Fruit fly (Drosophila melanogaster): ENCODE measurements around the gene CG42724.
A peak's percentile ranks its signal among the peaks of the same experiment; 100 is the strongest.

Gene CG42724

DNA sequence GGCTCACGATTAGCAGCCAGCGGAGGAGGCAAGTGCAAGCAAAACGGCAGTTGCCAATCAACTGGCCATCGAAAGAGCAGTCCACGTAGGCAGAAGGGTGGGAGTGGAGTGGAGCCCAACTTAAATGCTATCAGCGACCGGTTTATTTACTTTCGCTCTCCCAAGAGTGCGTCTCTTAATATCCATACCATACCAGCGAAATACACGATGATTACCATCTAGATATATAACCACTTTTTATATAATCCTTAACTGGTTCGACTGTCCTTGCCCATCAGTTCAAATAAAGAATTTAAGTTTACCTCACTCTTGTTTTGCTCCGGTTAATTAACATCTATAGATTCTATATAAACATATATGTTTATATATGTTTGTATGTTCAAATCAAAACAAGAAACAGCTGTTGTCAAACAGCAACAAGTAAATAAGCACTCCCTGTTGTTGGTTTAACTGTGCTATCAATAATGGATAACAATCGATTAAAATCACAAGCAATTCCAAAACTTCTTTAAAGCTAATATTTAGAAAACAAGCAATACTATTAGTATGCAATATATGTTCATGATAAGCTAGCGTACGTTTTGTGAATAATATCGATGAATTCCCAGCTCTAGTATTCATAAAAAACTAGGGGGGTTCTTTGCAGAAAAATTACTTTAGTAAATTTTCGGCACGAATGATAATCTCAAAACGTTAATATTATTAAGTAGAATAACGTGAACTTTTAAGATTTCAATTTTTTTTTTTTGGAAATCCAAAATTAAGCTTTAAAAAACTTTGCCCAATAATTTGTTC, 5.6 kb upstream of the CG42724 start:
- TF ChIP-seq CG2202 (tag; optimal IDR thresholded peaks at IDR 0.05) (peak; percentile 22), Bgb (GFP tag; IDR thresholded peaks at IDR 0.05; ENCODE audit: partially characterized antibody) (no peak), corto (GFP tag; optimal IDR thresholded peaks at IDR 0.05) (no peak), Oli (tag; optimal IDR thresholded peaks at IDR 0.05) (peak; percentile 10), p53 (GFP tag; optimal IDR thresholded peaks at IDR 0.05) (no peak), CG2199 (GFP tag; IDR thresholded peaks at IDR 0.05) (no peak), lilli (GFP tag; optimal IDR thresholded peaks at IDR 0.05) (peak; percentile 52), CG12299 (tag; optimal IDR thresholded peaks at IDR 0.05) (peak; percentile 73), oc (tag; optimal IDR thresholded peaks at IDR 0.05) (no peak), Max (GFP tag; optimal IDR thresholded peaks at IDR 0.05) (peak; percentile 71), Dbx (GFP tag; IDR thresholded peaks at IDR 0.05) (peak; percentile 63; the same call in 2 of the 3 replicates), CG10321 (GFP tag; IDR thresholded peaks at IDR 0.05) (no peak; the same call in 1 of the 2 replicates), kah (GFP tag; optimal IDR thresholded peaks at IDR 0.05) (peak; percentile 17), pb (GFP tag; optimal IDR thresholded peaks at IDR 0.05) (no peak), CG7839 (tag; optimal IDR thresholded peaks at IDR 0.05) (peak; percentile 34), toy (GFP tag; IDR thresholded peaks at IDR 0.05) (no peak), Asciz (GFP tag; optimal IDR thresholded peaks at IDR 0.05) (peak; percentile 72), Dip2 (GFP tag; IDR thresholded peaks at IDR 0.05) (no peak), CG17568 (GFP tag; optimal IDR thresholded peaks at IDR 0.05) (no peak), CG2875 (GFP tag; optimal IDR thresholded peaks at IDR 0.05) (peak; percentile 57), CG6254 (GFP tag; optimal IDR thresholded peaks at IDR 0.05) (no peak), fru (optimal IDR thresholded peaks at IDR 0.05) (no peak), cg (GFP tag; optimal IDR thresholded peaks at IDR 0.05) (no peak), Atf6 (GFP tag; IDR thresholded peaks at IDR 0.05) (peak; percentile 76), CG9609 (GFP tag; optimal IDR thresholded peaks at IDR 0.05) (no peak), dati (GFP tag; IDR thresholded peaks at IDR 0.05) (no peak), CG1024 (GFP tag; IDR thresholded peaks at IDR 0.05) (peak; percentile 17; the same call in 1 of the 2 replicates), Deaf1 (tag; optimal IDR thresholded peaks at IDR 0.05) (no peak), CG12104 (GFP tag; optimal IDR thresholded peaks at IDR 0.05) (no peak), CG7372 (GFP tag; IDR thresholded peaks at IDR 0.05) (no peak), da (GFP tag; optimal IDR thresholded peaks at IDR 0.05) (no peak), CG3065 (GFP tag; optimal IDR thresholded peaks at IDR 0.05) (no peak), CG15601 (tag; optimal IDR thresholded peaks at IDR 0.05) (peak; percentile 28), danr (GFP tag; IDR thresholded peaks at IDR 0.05) (peak; percentile 29; the same call in 1 of the 2 replicates), dpn (GFP tag; optimal IDR thresholded peaks at IDR 0.05) (peak; percentile 4 to 34), E2f2 (GFP tag; IDR thresholded peaks at IDR 0.05) (peak; percentile 41; the same call in 1 of the 2 replicates), Hr3 (GFP tag; optimal IDR thresholded peaks at IDR 0.05) (peak; percentile 2), Rfx (GFP tag; IDR thresholded peaks at IDR 0.05) (peak; percentile 77), Chrac-16 (GFP tag; optimal IDR thresholded peaks at IDR 0.05) (peak; percentile 1), abd-A (tag; optimal IDR thresholded peaks at IDR 0.05) (no peak), Doc2 (GFP tag; IDR thresholded peaks at IDR 0.05) (no peak), lmd (GFP tag; IDR thresholded peaks at IDR 0.05) (no peak), tup (GFP tag; optimal IDR thresholded peaks at IDR 0.05) (peak; percentile 12), Vsx1 (GFP tag; optimal IDR thresholded peaks at IDR 0.05) (peak; percentile 75), ara (GFP tag; IDR thresholded peaks at IDR 0.05) (0 out of 2 replicates have a peak, but pooled peaks have one; percentile 26), Rx (GFP tag; IDR thresholded peaks at IDR 0.05) (no peak), lbe (GFP tag; optimal IDR thresholded peaks at IDR 0.05) (peak; percentile 49), unc-4 (GFP tag; IDR thresholded peaks at IDR 0.05; ENCODE audit: partially characterized antibody) (peak; percentile 56), CG8089 (GFP tag; optimal IDR thresholded peaks at IDR 0.05) (no peak)
